Fruit fly (Drosophila melanogaster) whole organism, prepupa: ENCODE measurements around the gene CG8003.

Experiments used
- CG1621 ChIP-seq: fragments of 200-800 bp; sonication (Bioruptor generic); optimal IDR thresholded peaks from 3 replicates; lab custom pipeline; 2018; ENCODE audit warnings: missing biosample characterization, mild to moderate bottlenecking, missing genetic modification characterization
- CG8319 ChIP-seq: fragments of 200-800 bp; sonication (Bioruptor generic); optimal IDR thresholded peaks from 3 replicates; lab custom pipeline; 2016; ENCODE audit warnings: missing biosample characterization, missing genetic modification characterization

dm6 chr3L:10628384-10628783, 32.9 kb upstream of the CG8003 start, which contains the start of gene CG14151:
- TF ChIP-seq CG8319 (no peak), CG1621 (tag; lab: Kevin White, UChicago) (no peak)
